Worm (Caenorhabditis elegans) whole organism, L1 larva: ENCODE data around the gene cest-12.

Experiments used
- C34B4.2 ChIP-seq: sonication (generic microtip); optimal IDR thresholded peaks from 2 replicates; lab custom pipeline; 2017; ENCODE audit warnings: mild to moderate bottlenecking, missing genetic modification characterization, missing compliant biosample characterization
- alr-1 ChIP-seq: fragments of 200-800 bp; sonication (Bioruptor generic); optimal IDR thresholded peaks from 2 replicates; lab custom pipeline; 2018; ENCODE audit warnings: borderline replicate concordance, mild to moderate bottlenecking, missing genetic modification characterization, missing compliant biosample characterization
- aly-2 ChIP-seq: fragments of 150-350 bp; optimal IDR thresholded peaks from 2 replicates; lab custom pipeline; 2014; ENCODE audit warnings: missing biosample characterization, missing genetic modification characterization
- blmp-1 ChIP-seq: fragments of 150-350 bp; optimal IDR thresholded peaks from 2 replicates; lab custom pipeline; 2014; ENCODE audit warnings: missing biosample characterization, missing genetic modification characterization
- ceh-63 ChIP-seq: fragments of 200-800 bp; sonication (Bioruptor generic); optimal IDR thresholded peaks from 2 replicates; lab custom pipeline; 2018; ENCODE audit warnings: mild to moderate bottlenecking, missing genetic modification characterization, missing compliant biosample characterization
- ceh-82 ChIP-seq, 3 experiments: fragments of 150-350 bp in 1 of 3; sonication (generic microtip) in 2 of 3; optimal IDR thresholded peaks; 2 replicates each; lab custom pipeline; 2014 to 2017; ENCODE audit warnings: missing biosample characterization in 3 of 3, missing genetic modification characterization in 3 of 3
- ceh-88 ChIP-seq: fragments of 200-800 bp; sonication (Bioruptor generic); IDR thresholded peaks from 2 replicates; pipeline ENCODE4 v1.3.6; 2022; ENCODE audit warnings: missing genetic modification characterization, missing compliant biosample characterization
- dpl-1 ChIP-seq, 3 experiments: fragments of 150-350 bp in 2 of 3; sonication (generic microtip) in 1 of 3; optimal IDR thresholded peaks; 2 replicates each; lab custom pipeline; 2014 to 2017; ENCODE audit warnings: missing biosample characterization in 3 of 3, missing genetic modification characterization in 3 of 3, missing genetic modification reagents in 3 of 3
- dsc-1 ChIP-seq: sonication (generic microtip); optimal IDR thresholded peaks from 2 replicates; lab custom pipeline; 2016; ENCODE audit warnings: mild to moderate bottlenecking, missing genetic modification characterization, missing compliant biosample characterization
- efl-1 ChIP-seq, 4 experiments: fragments of 150-350 bp; optimal IDR thresholded peaks in 3 of 4; peaks in 1 of 4; 1 replicate in 1 of 4; 2 replicates in 3 of 4; lab custom pipeline; 2014; ENCODE audit warnings: missing biosample characterization in 2 of 4, missing genetic modification characterization in 2 of 4, missing genetic modification reagents in 2 of 4
- elt-2 ChIP-seq: sonication (generic microtip); optimal IDR thresholded peaks from 2 replicates; lab custom pipeline; 2016; ENCODE audit warnings: missing genetic modification characterization, mild to moderate bottlenecking, inconsistent platforms, missing compliant biosample characterization, missing genetic modification reagents
- elt-3 ChIP-seq, 6 experiments: fragments of 150-350 bp in 1 of 6; sonication (generic microtip); optimal IDR thresholded peaks; 2 replicates each; lab custom pipeline; 2017 to 2018; ENCODE audit warnings: missing biosample characterization in 6 of 6, missing genetic modification characterization in 6 of 6, inconsistent platforms in 1 of 6
- ets-5 ChIP-seq: fragments of 200-800 bp; sonication (Bioruptor generic); IDR thresholded peaks from 2 replicates; pipeline ENCODE4 v1.3.6; 2022; ENCODE audit warnings: missing genetic modification characterization, missing compliant biosample characterization
- fkh-10 ChIP-seq: sonication (generic microtip); optimal IDR thresholded peaks from 2 replicates; lab custom pipeline; 2017; ENCODE audit warnings: missing biosample characterization, missing genetic modification reagents, missing genetic modification characterization
- fkh-4 ChIP-seq: sonication (generic microtip); optimal IDR thresholded peaks from 2 replicates; lab custom pipeline; 2016; ENCODE audit warnings: missing compliant biosample characterization, missing genetic modification characterization, borderline replicate concordance
- fos-1 ChIP-seq: fragments of 150-350 bp; optimal IDR thresholded peaks from 2 replicates; lab custom pipeline; 2014; ENCODE audit warnings: missing biosample characterization, missing genetic modification characterization
- grh-1 ChIP-seq: fragments of 200-800 bp; sonication (Bioruptor generic); IDR thresholded peaks from 2 replicates; pipeline ENCODE4 v1.3.6; 2022; ENCODE audit warnings: missing genetic modification reagents, missing genetic modification characterization, missing compliant biosample characterization
- hlh-4 ChIP-seq: sonication (generic microtip); optimal IDR thresholded peaks from 2 replicates; lab custom pipeline; 2016; ENCODE audit warnings: mild to moderate bottlenecking, missing genetic modification characterization, missing compliant biosample characterization
- hpl-2 ChIP-seq: fragments of 150-350 bp; optimal IDR thresholded peaks from 2 replicates; lab custom pipeline; 2014; ENCODE audit warnings: missing biosample characterization, missing genetic modification reagents, missing genetic modification characterization
- lin-13 ChIP-seq: fragments of 150-350 bp; optimal IDR thresholded peaks from 2 replicates; lab custom pipeline; 2014; ENCODE audit warnings: missing biosample characterization, missing genetic modification reagents, missing genetic modification characterization
- lin-14 ChIP-seq: fragments of 200-800 bp; sonication (Bioruptor generic); optimal IDR thresholded peaks from 2 replicates; lab custom pipeline; 2018; ENCODE audit warnings: mild to moderate bottlenecking, missing genetic modification characterization, moderate library complexity, missing compliant biosample characterization
- lin-15B ChIP-seq: fragments of 150-350 bp; sonication (generic microtip); optimal IDR thresholded peaks from 3 replicates; lab custom pipeline; 2014; ENCODE audit warnings: missing biosample characterization, missing genetic modification characterization
- lin-35 ChIP-seq, 2 experiments: fragments of 150-350 bp; optimal IDR thresholded peaks; 2 replicates each; lab custom pipeline; 2014; ENCODE audit warnings: missing biosample characterization in 2 of 2, missing genetic modification characterization in 2 of 2, missing genetic modification reagents in 2 of 2
- lir-3 ChIP-seq: sonication (generic microtip); optimal IDR thresholded peaks from 2 replicates; lab custom pipeline; 2016; ENCODE audit warnings: mild to moderate bottlenecking, missing genetic modification characterization, moderate library complexity, missing compliant biosample characterization; ENCODE audit not compliant: poor library complexity
- lsy-2 ChIP-seq, 2 experiments: fragments of 150-350 bp; optimal IDR thresholded peaks; 2 replicates each; lab custom pipeline; 2014; ENCODE audit warnings: missing biosample characterization in 2 of 2, missing genetic modification characterization in 2 of 2
- mdl-1 ChIP-seq, 2 experiments: fragments of 150-350 bp; optimal IDR thresholded peaks; 2 replicates each; lab custom pipeline; 2014 to 2017; ENCODE audit warnings: missing biosample characterization in 2 of 2, missing genetic modification characterization in 2 of 2, inconsistent platforms in 1 of 2
- mef-2 ChIP-seq: fragments of 150-350 bp; optimal IDR thresholded peaks from 2 replicates; lab custom pipeline; 2014; ENCODE audit warnings: missing biosample characterization, missing genetic modification characterization
- mep-1 ChIP-seq: fragments of 150-350 bp; optimal IDR thresholded peaks from 2 replicates; lab custom pipeline; 2014; ENCODE audit warnings: missing biosample characterization, missing genetic modification characterization
- nhr-12 ChIP-seq: sonication (generic microtip); optimal IDR thresholded peaks from 2 replicates; lab custom pipeline; 2017; ENCODE audit warnings: missing biosample characterization, missing genetic modification characterization
- nhr-19 ChIP-seq: fragments of 200-800 bp; sonication (Bioruptor generic); conservative IDR thresholded peaks from 2 replicates; pipeline ENCODE4 v1.3.6; 2022; ENCODE audit warnings: missing genetic modification characterization, missing compliant biosample characterization
- nhr-20 ChIP-seq: sonication (generic microtip); optimal IDR thresholded peaks from 2 replicates; lab custom pipeline; 2016; ENCODE audit warnings: mild to moderate bottlenecking, missing genetic modification characterization, missing compliant biosample characterization
- nhr-237 ChIP-seq: fragments of 150-350 bp; optimal IDR thresholded peaks from 2 replicates; lab custom pipeline; 2014; ENCODE audit warnings: missing biosample characterization, missing genetic modification characterization
- nhr-47 ChIP-seq: sonication (generic microtip); optimal IDR thresholded peaks from 2 replicates; lab custom pipeline; 2016; ENCODE audit warnings: mild to moderate bottlenecking, missing genetic modification characterization, moderate library complexity, missing compliant biosample characterization
- nhr-71 ChIP-seq: sonication (generic microtip); optimal IDR thresholded peaks from 2 replicates; lab custom pipeline; 2016; ENCODE audit warnings: mild to moderate bottlenecking, missing genetic modification characterization, moderate library complexity, missing compliant biosample characterization
- nhr-77 ChIP-seq: fragments of 150-350 bp; optimal IDR thresholded peaks from 2 replicates; lab custom pipeline; 2014; ENCODE audit warnings: missing biosample characterization, missing genetic modification characterization
- nhr-84 ChIP-seq: sonication (generic microtip); optimal IDR thresholded peaks from 2 replicates; lab custom pipeline; 2017; ENCODE audit warnings: missing biosample characterization, missing genetic modification characterization
- nhr-85 ChIP-seq: sonication (generic microtip); peaks from one replicate; lab custom pipeline; 2016; ENCODE audit warnings: missing genetic modification characterization, inconsistent platforms, missing compliant biosample characterization
- nhr-90 ChIP-seq: sonication (generic microtip); optimal IDR thresholded peaks from 2 replicates; lab custom pipeline; 2016; ENCODE audit warnings: mild to moderate bottlenecking, missing genetic modification characterization, missing compliant biosample characterization; ENCODE audit not compliant: poor library complexity
- pax-3 ChIP-seq: fragments of 200-800 bp; sonication (Bioruptor generic); optimal IDR thresholded peaks from 2 replicates; lab custom pipeline; 2018; ENCODE audit warnings: mild to moderate bottlenecking, missing genetic modification characterization, moderate library complexity, missing compliant biosample characterization
- pqm-1 ChIP-seq: sonication (generic microtip); optimal IDR thresholded peaks from 3 replicates; lab custom pipeline; 2017; ENCODE audit warnings: missing biosample characterization, missing genetic modification characterization
- skn-1 ChIP-seq: fragments of 150-350 bp; optimal IDR thresholded peaks from 2 replicates; lab custom pipeline; 2014; ENCODE audit warnings: missing biosample characterization, missing genetic modification characterization
- snu-23 ChIP-seq: sonication (generic microtip); optimal IDR thresholded peaks from 2 replicates; lab custom pipeline; 2016; ENCODE audit warnings: missing genetic modification characterization, missing compliant biosample characterization
- sox-4 ChIP-seq: sonication (generic microtip); optimal IDR thresholded peaks from 2 replicates; lab custom pipeline; 2016; ENCODE audit warnings: missing genetic modification characterization, missing compliant biosample characterization
- sptf-1 ChIP-seq: fragments of 150-350 bp; optimal IDR thresholded peaks from 2 replicates; lab custom pipeline; 2014; ENCODE audit warnings: missing biosample characterization, missing genetic modification characterization
- sup-37 ChIP-seq: fragments of 200-800 bp; sonication (Bioruptor generic); optimal IDR thresholded peaks from 2 replicates; lab custom pipeline; 2018; ENCODE audit warnings: mild to moderate bottlenecking, missing genetic modification characterization, missing compliant biosample characterization
- tbx-2 ChIP-seq: sonication (generic microtip); optimal IDR thresholded peaks from 2 replicates; lab custom pipeline; 2016; ENCODE audit warnings: missing genetic modification characterization, missing compliant biosample characterization
- tlp-1 ChIP-seq: fragments of 150-350 bp; optimal IDR thresholded peaks from 2 replicates; lab custom pipeline; 2014; ENCODE audit warnings: missing biosample characterization, missing genetic modification characterization
- unc-62 ChIP-seq: fragments of 150-350 bp; optimal IDR thresholded peaks from 2 replicates; lab custom pipeline; 2014; ENCODE audit warnings: missing biosample characterization, missing genetic modification reagents, missing genetic modification characterization
- unc-98 ChIP-seq: fragments of 200-800 bp; sonication (Bioruptor generic); IDR thresholded peaks from 2 replicates; pipeline ENCODE4 v1.3.6; 2022; ENCODE audit warnings: missing genetic modification characterization, missing compliant biosample characterization
- vab-15 ChIP-seq: sonication (generic microtip); optimal IDR thresholded peaks from 2 replicates; lab custom pipeline; 2017; ENCODE audit warnings: missing genotype, mild to moderate bottlenecking, missing genetic modification characterization, missing compliant biosample characterization
- zag-1 ChIP-seq: fragments of 150-350 bp; optimal IDR thresholded peaks from 2 replicates; lab custom pipeline; 2014; ENCODE audit warnings: missing biosample characterization, missing genetic modification characterization
- ztf-11 ChIP-seq, 2 experiments: sonication (generic microtip); optimal IDR thresholded peaks; 2 replicates each; lab custom pipeline; 2016 to 2017; ENCODE audit warnings: missing genetic modification characterization in 2 of 2, missing biosample characterization in 1 of 2, missing compliant biosample characterization in 1 of 2
- ztf-4 ChIP-seq: fragments of 150-350 bp; optimal IDR thresholded peaks from 2 replicates; lab custom pipeline; 2014; ENCODE audit warnings: missing biosample characterization, missing genetic modification characterization

Gene cest-12

ce11 chrIII:12137095-12137494 lies 29.8 kb upstream of the cest-12 start:
- TF ChIP-seq unc-62 (no peak), elt-3 (tag; optimal IDR thresholded peaks at IDR 0.05; lab: Kevin White, UChicago) (no peak), ceh-82 (tag; optimal IDR thresholded peaks at IDR 0.05; lab: Kevin White, UChicago) (no peak), hlh-4 (tag; lab: Kevin White, UChicago) (no peak), mep-1 (tag; lab: Kevin White, UChicago) (peak; percentile 21), aly-2 (no peak), sox-4 (tag; lab: Kevin White, UChicago) (no peak), nhr-47 (no peak), skn-1 (tag; lab: Kevin White, UChicago) (no peak), nhr-19 (GFP tag; lab: Robert Waterston, UW) (no peak), mef-2 (tag; lab: Kevin White, UChicago) (no peak), nhr-77 (tag; lab: Kevin White, UChicago) (no peak), tlp-1 (no peak), nhr-237 (tag; lab: Kevin White, UChicago) (no peak), sup-37 (GFP tag; lab: Kevin White, UChicago) (no peak), ztf-4 (tag; lab: Kevin White, UChicago) (no peak), elt-2 (tag; lab: Kevin White, UChicago) (no peak), fkh-10 (GFP tag; lab: Kevin White, UChicago) (no peak), unc-98 (GFP tag; lab: Robert Waterston, UW) (no peak), fkh-4 (tag; lab: Kevin White, UChicago) (no peak), dpl-1 (GFP tag; optimal IDR thresholded peaks at IDR 0.05; lab: Kevin White, UChicago) (no peak), nhr-84 (no peak), grh-1 (GFP tag; lab: Robert Waterston, UW) (no peak), lin-35 (GFP tag; optimal IDR thresholded peaks at IDR 0.05; lab: Kevin White, UChicago) (peak in 1 of 2 experiments; percentile 3), lin-13 (no peak), lir-3 (tag; lab: Kevin White, UChicago) (no peak), alr-1 (tag; lab: Kevin White, UChicago) (no peak), lin-14 (GFP tag; lab: Kevin White, UChicago) (peak; percentile 72), tbx-2 (tag; lab: Kevin White, UChicago) (no peak), mdl-1 (tag; optimal IDR thresholded peaks at IDR 0.05; lab: Kevin White, UChicago) (no peak), ceh-88 (GFP tag; lab: Robert Waterston, UW) (no peak), C34B4.2 (tag; lab: Kevin White, UChicago) (no peak), blmp-1 (tag; lab: Kevin White, UChicago) (peak; percentile 32), dsc-1 (tag; lab: Kevin White, UChicago) (no peak), ceh-63 (no peak), snu-23 (GFP tag; lab: Kevin White, UChicago) (no peak), fos-1 (tag; lab: Kevin White, UChicago) (no peak), sptf-1 (no peak), pqm-1 (no peak), pax-3 (no peak), nhr-20 (tag; lab: Kevin White, UChicago) (no peak), efl-1 (optimal IDR thresholded peaks at IDR 0.05; lab: Kevin White, UChicago) (no peak), efl-1 (GFP tag; optimal IDR thresholded peaks at IDR 0.05 in 1 of 2; lab: Kevin White, UChicago) (peak in 1 of 2 experiments; percentile 40), nhr-12 (tag; lab: Kevin White, UChicago) (no peak), vab-15 (tag; lab: Kevin White, UChicago) (no peak), zag-1 (tag; lab: Kevin White, UChicago) (no peak), lin-15B (tag; lab: Kevin White, UChicago) (no peak), nhr-85 (tag; lab: Kevin White, UChicago) (no peak), ztf-11 (tag; optimal IDR thresholded peaks at IDR 0.05; lab: Kevin White, UChicago) (no peak), hpl-2 (GFP tag; lab: Kevin White, UChicago) (no peak), nhr-90 (tag; lab: Kevin White, UChicago) (no peak), lsy-2 (tag; optimal IDR thresholded peaks at IDR 0.05; lab: Kevin White, UChicago) (peak in 1 of 2 experiments; percentile 9), ets-5 (GFP tag; lab: Robert Waterston, UW) (no peak), nhr-71 (tag; lab: Kevin White, UChicago) (peak; percentile 35)
